Fruit fly (Drosophila melanogaster): ENCODE data around the gene Ada1-2.

The Ada1-2 gene

DNA sequence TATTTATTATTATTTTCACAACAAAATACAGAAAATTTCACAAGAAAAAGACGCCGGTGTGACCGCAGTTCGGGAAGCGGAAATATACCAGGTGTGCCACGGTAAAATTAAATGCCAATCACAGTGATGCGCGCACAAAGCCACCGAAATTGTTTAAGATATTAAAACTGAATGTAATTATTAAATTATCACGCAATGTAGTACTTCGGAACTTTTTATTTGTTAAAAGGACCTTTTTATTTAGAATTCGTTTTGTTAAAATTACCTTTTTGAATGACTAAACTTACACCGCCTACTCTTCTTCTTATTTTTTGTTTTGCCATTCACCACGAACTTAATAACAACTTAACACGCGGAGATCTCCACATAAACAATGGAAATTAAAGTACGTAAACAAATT, 4.8 kb upstream of the Ada1-2 start, which contains the start of the genes CG6686 and CG34163 (continued):
- TF ChIP-seq CG3032 (tag; optimal IDR thresholded peaks at IDR 0.05) (no peak), CG6808 (GFP tag; optimal IDR thresholded peaks at IDR 0.05) (no peak), CG10631 (GFP tag; optimal IDR thresholded peaks at IDR 0.05) (no peak), topi (GFP tag; optimal IDR thresholded peaks at IDR 0.05) (no peak), esn (GFP tag; optimal IDR thresholded peaks at IDR 0.05) (peak; percentile 69), CG6163 (GFP tag; IDR thresholded peaks at IDR 0.05) (0 out of 3 replicates have a peak, but pooled peaks have one; percentile 19), fd59A (GFP tag; optimal IDR thresholded peaks at IDR 0.05) (no peak), dac (GFP tag; optimal IDR thresholded peaks at IDR 0.05) (no peak), CG34406 (GFP tag; optimal IDR thresholded peaks at IDR 0.05) (no peak), acj6 (GFP tag; optimal IDR thresholded peaks at IDR 0.05) (no peak), Hr38 (GFP tag; optimal IDR thresholded peaks at IDR 0.05) (no peak), CG8119 (GFP tag; IDR thresholded peaks at IDR 0.05) (no peak; the same call in 2 of the 3 replicates), lz (GFP tag; optimal IDR thresholded peaks at IDR 0.05) (peak; percentile 55), CG1621 (tag; optimal IDR thresholded peaks at IDR 0.05) (no peak), CG11294 (GFP tag; IDR thresholded peaks at IDR 0.05) (no peak), Sox15 (GFP tag; optimal IDR thresholded peaks at IDR 0.05) (peak; percentile 14), CG8632 (GFP tag; optimal IDR thresholded peaks at IDR 0.05) (no peak), Eip93F (GFP tag; optimal IDR thresholded peaks at IDR 0.05) (no peak), Sox102F (GFP tag; optimal IDR thresholded peaks at IDR 0.05) (no peak)

- no peak for TF ChIP-seq Sox102F (GFP tag; optimal IDR thresholded peaks at IDR 0.05)
- no peak for TF ChIP-seq CG16779 (tag; optimal IDR thresholded peaks at IDR 0.05)
- TF ChIP-seq fd85E (GFP tag; optimal IDR thresholded peaks at IDR 0.05) = no peak
- no peak for TF ChIP-seq Met (GFP tag; optimal IDR thresholded peaks at IDR 0.05)
- TF ChIP-seq CG8119 (GFP tag; IDR thresholded peaks at IDR 0.05) = no peak
- TF ChIP-seq Hr39 (GFP tag; optimal IDR thresholded peaks at IDR 0.05) = no peak
- no peak for TF ChIP-seq salr (GFP tag; optimal IDR thresholded peaks at IDR 0.05)
- no peak for TF ChIP-seq achi (GFP tag; optimal IDR thresholded peaks at IDR 0.05)
- no peak for TF ChIP-seq pdm3 (GFP tag; optimal IDR thresholded peaks at IDR 0.05)
- no peak for TF ChIP-seq dac (GFP tag; optimal IDR thresholded peaks at IDR 0.05)
- TF ChIP-seq CG11902 (GFP tag; optimal IDR thresholded peaks at IDR 0.05) = no peak
- TF ChIP-seq CG11762 (GFP tag; optimal IDR thresholded peaks at IDR 0.05; ENCODE audit: insufficient read depth) = no peak
- no peak for TF ChIP-seq vri (GFP tag; optimal IDR thresholded peaks at IDR 0.05)
- no peak for TF ChIP-seq CG34406 (GFP tag; optimal IDR thresholded peaks at IDR 0.05)
- no peak for TF ChIP-seq CG6792 (GFP tag; optimal IDR thresholded peaks at IDR 0.05)
Observed at dm6 chr2L:11989210-11989609, 3.5 kb upstream of the Ada1-2 start.

dm6 chr2L:11989729-11990128, 3.0 kb upstream of the Ada1-2 start, which contains the start of the genes zuc and dgt2:
Gene zuc, minus strand, starts transcription at chr2L:11989882.
Gene dgt2, plus strand, starts transcription at chr2L:11989936.
- TF ChIP-seq CG31627 (GFP tag; optimal IDR thresholded peaks at IDR 0.05) (no peak), OdsH (GFP tag; optimal IDR thresholded peaks at IDR 0.05) (no peak), Eip78C (GFP tag) (no peak), CG10669 (GFP tag; optimal IDR thresholded peaks at IDR 0.05) (no peak), dac (GFP tag; optimal IDR thresholded peaks at IDR 0.05) (no peak), lz (GFP tag; optimal IDR thresholded peaks at IDR 0.05) (no peak), CG6276 (GFP tag; optimal IDR thresholded peaks at IDR 0.05) (no peak), CG8319 (GFP tag; optimal IDR thresholded peaks at IDR 0.05) (no peak), Hr39 (GFP tag; optimal IDR thresholded peaks at IDR 0.05) (no peak), CG11902 (GFP tag; optimal IDR thresholded peaks at IDR 0.05) (no peak), Smox (GFP tag; optimal IDR thresholded peaks at IDR 0.05) (no peak)
